Fruit fly (Drosophila melanogaster): ENCODE data around the gene CG1847.

DNA sequence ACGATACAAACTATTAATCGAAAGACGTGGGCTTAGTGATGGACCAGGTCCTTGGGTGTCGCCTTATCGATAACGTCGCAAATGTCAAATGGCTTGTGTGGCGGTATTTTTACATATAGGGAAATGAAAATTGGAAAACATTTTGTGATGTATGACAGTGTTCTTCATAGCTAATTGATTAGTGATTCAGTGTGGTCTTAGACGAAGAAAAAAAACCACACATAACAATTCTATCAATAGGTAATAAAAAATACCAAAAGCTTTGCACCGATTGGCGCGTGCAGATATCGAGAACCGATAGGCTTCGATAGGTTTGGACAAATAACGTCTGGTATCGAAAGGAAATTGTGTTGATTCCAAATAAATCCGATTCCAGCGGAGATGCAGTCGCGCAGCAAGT, at the start of gene CG1847, which contains the start of gene Nrd1:
- TF ChIP-seq CG12605 (GFP tag; IDR thresholded peaks at IDR 0.05) (no peak), EcR (GFP tag; optimal IDR thresholded peaks at IDR 0.05) (no peak), fd96Ca (GFP tag; IDR thresholded peaks at IDR 0.05) (no peak), CG15710 (tag; optimal IDR thresholded peaks at IDR 0.05) (no peak), CG13204 (GFP tag; optimal IDR thresholded peaks at IDR 0.05) (no peak), Pif1A (GFP tag; optimal IDR thresholded peaks at IDR 0.05) (no peak), CG4496 (GFP tag; IDR thresholded peaks at IDR 0.05) (no peak), Snoo (tag; optimal IDR thresholded peaks at IDR 0.05) (no peak), gl (tag; optimal IDR thresholded peaks at IDR 0.05) (no peak), CG10348 (GFP tag; IDR thresholded peaks at IDR 0.05) (no peak), CG8301 (tag; optimal IDR thresholded peaks at IDR 0.05) (no peak)
